Worm (Caenorhabditis elegans) whole organism, early embryonic: Measurements from ENCODE around the gene zfp-2.

Experiments
- B0310.2 ChIP-seq: sonication (generic microtip); optimal IDR thresholded peaks from 2 replicates; lab custom pipeline; 2016; ENCODE audit warnings: mild to moderate bottlenecking, missing genetic modification characterization, missing compliant biosample characterization
- ama-1 ChIP-seq: fragments of 150-350 bp; optimal IDR thresholded peaks from 2 replicates; lab custom pipeline; 2014
- flt-1 ChIP-seq: fragments of 200-800 bp; sonication (Bioruptor generic); IDR thresholded peaks from 2 replicates; pipeline ENCODE4 v1.3.6; 2022; ENCODE audit warnings: missing genetic modification characterization, missing compliant biosample characterization
- hmg-4 ChIP-seq: fragments of 200-800 bp; sonication (Bioruptor generic); optimal IDR thresholded peaks from 2 replicates; lab custom pipeline; 2018; ENCODE audit warnings: mild to moderate bottlenecking, missing genetic modification characterization, missing compliant biosample characterization
- sea-1 ChIP-seq: fragments of 200-800 bp; sonication (Bioruptor generic); conservative IDR thresholded peaks from 2 replicates; pipeline ENCODE4 v1.3.6; 2022; ENCODE audit warnings: missing genetic modification characterization, missing compliant biosample characterization
- tbx-11 ChIP-seq: fragments of 200-800 bp; sonication (Bioruptor generic); IDR thresholded peaks from 2 replicates; pipeline ENCODE4 v1.3.6; 2022; ENCODE audit warnings: missing genetic modification characterization, missing compliant biosample characterization
- tra-4 ChIP-seq: sonication (generic microtip); optimal IDR thresholded peaks from 2 replicates; lab custom pipeline; 2017; ENCODE audit warnings: missing genetic modification characterization, missing compliant biosample characterization

DNA sequence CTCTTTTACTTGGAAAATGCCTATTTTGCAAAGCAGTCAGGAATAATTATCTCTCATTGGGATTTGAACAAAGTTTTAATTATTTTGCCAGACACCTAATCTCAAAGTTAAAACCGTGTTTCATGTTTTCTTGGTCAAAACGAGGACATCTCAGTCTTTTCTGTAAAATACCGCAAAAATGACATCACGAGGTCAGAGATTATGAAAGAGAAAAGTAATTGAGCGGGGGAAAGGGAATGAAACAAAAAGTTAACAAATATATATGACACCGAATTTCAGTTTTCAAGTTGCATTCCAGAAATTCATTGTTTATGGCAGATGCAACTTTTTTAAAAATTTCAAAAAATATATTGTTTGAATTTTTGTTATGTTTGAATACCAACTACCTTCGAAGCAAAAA lies 45.1 kb downstream of the zfp-2 start:
- no peak for TF ChIP-seq ama-1 (lab: Kevin White, UChicago)
- TF ChIP-seq tbx-11, result no peak
- TF ChIP-seq sea-1, result no peak
- TF ChIP-seq tra-4 (tag; lab: Kevin White, UChicago), result no peak
- TF ChIP-seq hmg-4 (GFP tag; lab: Kevin White, UChicago), result no peak
- TF ChIP-seq B0310.2, result no peak
- TF ChIP-seq flt-1 (GFP tag; lab: Robert Waterston, UW), result no peak
